Worm (Caenorhabditis elegans) whole organism, L4/young adult: ENCODE measurements around the gene srw-113.

Experiments
- W03F9.2 ChIP-seq: fragments of 150-350 bp; optimal IDR thresholded peaks from 2 replicates; lab custom pipeline; 2014; ENCODE audit warnings: missing biosample characterization, missing genetic modification characterization
- dao-5 ChIP-seq: sonication (generic microtip); optimal IDR thresholded peaks from 2 replicates; lab custom pipeline; 2016; ENCODE audit warnings: missing genotype, missing genetic modification characterization, moderate library complexity, missing compliant biosample characterization
- him-1 ChIP-seq: sonication (generic microtip); optimal IDR thresholded peaks from 2 replicates; lab custom pipeline; 2016; ENCODE audit warnings: missing genotype, missing genetic modification reagents, missing genetic modification characterization, missing compliant biosample characterization

srw-113 gene

ce11 chrV:15367770-15368169 is 34.8 kb downstream of the srw-113 start:
- TF ChIP-seq him-1 (tag; lab: Kevin White, UChicago) (no peak), W03F9.2 (tag; lab: Kevin White, UChicago) (no peak), dao-5 (no peak)

- TF ChIP-seq him-1 (tag; lab: Kevin White, UChicago) (no peak), W03F9.2 (tag; lab: Kevin White, UChicago) (no peak), dao-5 (no peak)
Observed at ce11 chrV:15369707-15370106, 36.8 kb downstream of the srw-113 start, which contains the start of gene nhr-269. Gene nhr-269 (minus strand): TSS chrV:15369807.

- TF ChIP-seq W03F9.2 (tag; lab: Kevin White, UChicago) (no peak), him-1 (tag; lab: Kevin White, UChicago) (no peak), dao-5 (no peak)
Observed at ce11 chrV:15376223-15376622, 43.3 kb downstream of the srw-113 start, which contains the start of gene srh-52. Gene srh-52 (minus strand): TSS chrV:15376323.

- no peak for TF ChIP-seq him-1 (tag; lab: Kevin White, UChicago)
- no peak for TF ChIP-seq dao-5
- no peak for TF ChIP-seq W03F9.2 (tag; lab: Kevin White, UChicago)
Observed at ce11 chrV:15377903-15378302, 45.0 kb downstream of the srw-113 start, which contains the start of gene srh-122. Gene srh-122 (minus strand): TSS chrV:15378003.

- no peak for TF ChIP-seq him-1 (tag; lab: Kevin White, UChicago)
- TF ChIP-seq W03F9.2 (tag; lab: Kevin White, UChicago) = no peak
- TF ChIP-seq dao-5 = no peak
Observed at ce11 chrV:15379817-15380216, 46.9 kb downstream of the srw-113 start, which contains the start of gene srh-251. Gene srh-251 (minus strand): TSS chrV:15379917.

ce11 chrV:15380857-15381256 is 47.9 kb downstream of the srw-113 start, which contains the start of gene dhs-23:
Gene dhs-23 (plus strand): TSS chrV:15381219.
- TF ChIP-seq W03F9.2 (tag; lab: Kevin White, UChicago) = no peak
- no peak for TF ChIP-seq dao-5
- TF ChIP-seq him-1 (tag; lab: Kevin White, UChicago) = no peak

- TF ChIP-seq dao-5 (no peak), him-1 (tag; lab: Kevin White, UChicago) (no peak), W03F9.2 (tag; lab: Kevin White, UChicago) (no peak)
Observed at ce11 chrV:15383739-15384138, 50.8 kb downstream of the srw-113 start, which contains the start of gene str-88. Gene str-88 (minus strand): TSS chrV:15383839.
